2 fruit fly cellular contexts compared by ENCODE assay signal in the genomic region with DNA sequence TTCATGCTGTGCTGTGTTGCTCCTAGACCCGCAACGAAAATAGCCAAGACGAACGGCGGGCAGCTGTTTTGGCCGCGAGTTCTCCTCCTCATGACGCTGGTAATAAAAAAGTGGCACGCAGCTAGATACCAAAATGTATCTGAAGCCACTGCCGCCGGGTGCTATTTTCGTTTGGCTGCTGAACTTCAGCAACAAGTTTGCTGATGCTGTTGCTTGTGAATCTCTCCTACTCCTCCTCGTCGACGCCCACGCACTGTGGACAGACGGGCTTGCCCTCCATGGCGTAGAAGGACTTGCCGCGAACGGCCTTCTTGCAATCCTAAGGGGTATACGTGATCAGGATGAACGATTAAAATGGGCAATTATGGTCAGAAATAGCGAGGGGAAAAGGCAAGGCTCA.
TF ChIP-seq lines count a peak whose summit lies in the region.

No protein-coding gene starts in this region.

- TF ChIP-seq CTCF in whole organism, embryonic (GFP tag; optimal IDR thresholded peaks at IDR 0.05; lab: Kevin White, UChicago) = no peak

TF ChIP-seq in whole organism, embryonic, 481 proteins besides CTCF, POLR2A, EP300 and RAD21:
- TF ChIP-seq az2 (GFP tag; optimal IDR thresholded peaks at IDR 0.05; lab: Kevin White, UChicago) = no peak
- no peak for TF ChIP-seq CG10209 (GFP tag; optimal IDR thresholded peaks at IDR 0.05; lab: Kevin White, UChicago)
- no peak for TF ChIP-seq CG6765 (GFP tag; optimal IDR thresholded peaks at IDR 0.05; lab: Kevin White, UChicago)
- TF ChIP-seq CG2202 (tag; optimal IDR thresholded peaks at IDR 0.05; lab: Kevin White, UChicago) = no peak
- peak; percentile 52 for TF ChIP-seq CG11504 (tag; optimal IDR thresholded peaks at IDR 0.05; lab: Kevin White, UChicago)
- peak; percentile 12 for TF ChIP-seq CG12769 (tag; optimal IDR thresholded peaks at IDR 0.05; lab: Kevin White, UChicago)
- TF ChIP-seq ranshi (GFP tag; IDR thresholded peaks at IDR 0.05; lab: Robert Waterston, UW) = no peak
- TF ChIP-seq CrebB (tag; optimal IDR thresholded peaks at IDR 0.05; lab: Kevin White, UChicago) = no peak
- TF ChIP-seq CG15601 (tag; optimal IDR thresholded peaks at IDR 0.05; lab: Kevin White, UChicago) = no peak
- TF ChIP-seq CoRest (tag; optimal IDR thresholded peaks at IDR 0.05; lab: Kevin White, UChicago) = no peak
- 0 out of 3 replicates have a peak, but pooled peaks have one; percentile 32 for TF ChIP-seq hb (GFP tag; IDR thresholded peaks at IDR 0.05; lab: Robert Waterston, UW; ENCODE audit: partially characterized antibody)
- no peak for TF ChIP-seq Lpt (GFP tag; optimal IDR thresholded peaks at IDR 0.05; lab: Kevin White, UChicago)
- TF ChIP-seq Ets65A (GFP tag; lab: Kevin White, UChicago) = peak; percentile 23
- peak; percentile 74; the same call in 2 of the 3 replicates for TF ChIP-seq sr (GFP tag; IDR thresholded peaks at IDR 0.05; lab: Robert Waterston, UW)

TF ChIP-seq in whole organism, pupa, 21 proteins besides CTCF, POLR2A, EP300 and RAD21:
- no peak for TF ChIP-seq Pif1B (GFP tag; optimal IDR thresholded peaks at IDR 0.05; lab: Kevin White, UChicago)
- TF ChIP-seq CG32121 (GFP tag; IDR thresholded peaks at IDR 0.05; lab: Robert Waterston, UW) = peak; percentile 17; the same call in 1 of the 2 replicates
